Fruit fly (Drosophila melanogaster): ENCODE results near the gene Octbeta1R.
A peak's percentile ranks its signal among the peaks of the same experiment; 100 is the strongest.

Octbeta1R gene

DNA sequence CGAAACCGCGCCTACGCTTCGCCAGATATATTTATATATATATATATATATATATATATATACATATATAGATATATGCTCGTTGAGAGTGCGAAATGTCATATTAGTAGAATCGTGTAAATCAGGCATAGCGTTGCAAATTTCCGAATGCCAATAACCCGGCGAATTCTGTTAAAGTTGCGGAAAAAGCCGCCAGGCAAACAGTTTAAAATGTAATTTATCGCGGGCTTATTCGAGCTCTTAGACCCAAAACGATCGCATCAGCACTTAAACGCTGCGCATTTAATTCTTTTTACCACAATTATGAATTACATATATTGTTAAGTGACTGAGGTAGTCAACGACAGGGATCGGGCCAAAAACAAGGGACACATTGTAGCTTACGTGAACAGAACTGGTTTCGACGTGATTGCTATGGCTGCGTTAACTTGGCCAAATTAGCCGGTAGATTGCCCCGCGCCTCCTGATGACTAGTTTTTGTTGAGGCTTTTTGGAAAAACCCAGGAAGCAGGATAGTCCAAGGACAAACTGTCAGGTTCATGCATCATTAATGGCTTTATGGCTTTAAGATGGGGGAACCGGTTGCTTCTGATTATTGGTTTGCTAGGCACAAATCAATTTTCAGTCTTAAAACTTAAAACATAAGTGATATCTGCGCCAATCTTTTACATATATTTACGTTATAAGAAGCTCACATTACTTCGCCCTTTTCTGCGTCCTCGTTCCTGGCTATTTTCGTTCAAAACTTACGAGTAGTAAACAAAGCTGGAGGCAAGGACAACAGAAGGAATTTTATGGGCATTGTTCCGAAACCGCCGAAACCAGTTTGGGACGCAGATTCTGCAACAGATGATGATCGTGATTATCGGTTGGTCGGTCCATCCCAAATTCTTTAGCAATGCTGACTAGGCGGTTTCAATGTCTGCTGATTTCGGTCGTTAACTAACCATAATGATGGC, 37.2 kb downstream of the Octbeta1R start:
- no peak for TF ChIP-seq Dif (GFP tag; optimal IDR thresholded peaks at IDR 0.05; ENCODE audit: partially characterized antibody)
- no peak for TF ChIP-seq Myc (optimal IDR thresholded peaks at IDR 0.05)
- TF ChIP-seq psq (GFP tag; optimal IDR thresholded peaks at IDR 0.05), result peak; percentile 4
- no peak for TF ChIP-seq dmrt93B (GFP tag; optimal IDR thresholded peaks at IDR 0.05)
- TF ChIP-seq fru (GFP tag; optimal IDR thresholded peaks at IDR 0.05), result peak; percentile 58
- no peak for TF ChIP-seq brk (GFP tag; optimal IDR thresholded peaks at IDR 0.05)
- no peak for TF ChIP-seq CrebA (GFP tag; optimal IDR thresholded peaks at IDR 0.05; ENCODE audit: borderline replicate concordance)

DNA sequence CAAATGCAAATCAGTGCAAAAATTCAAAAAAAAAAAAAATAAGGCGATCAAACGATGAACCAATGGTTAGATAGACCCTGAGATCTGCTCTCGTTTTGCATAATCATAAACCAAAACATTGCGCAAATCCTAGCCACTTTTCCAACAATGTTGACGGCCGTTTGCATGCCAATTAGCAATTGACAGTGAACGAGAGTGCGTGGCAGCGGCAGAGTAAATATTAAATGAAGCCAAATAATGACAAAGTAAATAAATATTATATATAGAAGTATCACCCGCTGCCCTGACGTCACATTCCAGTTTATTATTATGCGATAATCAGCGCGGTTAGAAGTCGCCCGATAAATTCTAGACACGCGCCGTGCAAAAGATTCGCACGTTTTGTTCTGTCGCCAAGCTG, 38.9 kb downstream of the Octbeta1R start:
- TF ChIP-seq psq (GFP tag; optimal IDR thresholded peaks at IDR 0.05) (no peak), Hr83 (GFP tag; optimal IDR thresholded peaks at IDR 0.05; ENCODE audit: poor library complexity, severe bottlenecking) (no peak), CG32264 (GFP tag; optimal IDR thresholded peaks at IDR 0.05) (no peak), Dfd (GFP tag; optimal IDR thresholded peaks at IDR 0.05) (no peak), CrebA (GFP tag; optimal IDR thresholded peaks at IDR 0.05; ENCODE audit: borderline replicate concordance) (no peak), Vsx2 (GFP tag; optimal IDR thresholded peaks at IDR 0.05; ENCODE audit: partially characterized antibody) (no peak), Dif (GFP tag; optimal IDR thresholded peaks at IDR 0.05; ENCODE audit: partially characterized antibody) (no peak), Abd-B (GFP tag; optimal IDR thresholded peaks at IDR 0.05) (no peak)

DNA sequence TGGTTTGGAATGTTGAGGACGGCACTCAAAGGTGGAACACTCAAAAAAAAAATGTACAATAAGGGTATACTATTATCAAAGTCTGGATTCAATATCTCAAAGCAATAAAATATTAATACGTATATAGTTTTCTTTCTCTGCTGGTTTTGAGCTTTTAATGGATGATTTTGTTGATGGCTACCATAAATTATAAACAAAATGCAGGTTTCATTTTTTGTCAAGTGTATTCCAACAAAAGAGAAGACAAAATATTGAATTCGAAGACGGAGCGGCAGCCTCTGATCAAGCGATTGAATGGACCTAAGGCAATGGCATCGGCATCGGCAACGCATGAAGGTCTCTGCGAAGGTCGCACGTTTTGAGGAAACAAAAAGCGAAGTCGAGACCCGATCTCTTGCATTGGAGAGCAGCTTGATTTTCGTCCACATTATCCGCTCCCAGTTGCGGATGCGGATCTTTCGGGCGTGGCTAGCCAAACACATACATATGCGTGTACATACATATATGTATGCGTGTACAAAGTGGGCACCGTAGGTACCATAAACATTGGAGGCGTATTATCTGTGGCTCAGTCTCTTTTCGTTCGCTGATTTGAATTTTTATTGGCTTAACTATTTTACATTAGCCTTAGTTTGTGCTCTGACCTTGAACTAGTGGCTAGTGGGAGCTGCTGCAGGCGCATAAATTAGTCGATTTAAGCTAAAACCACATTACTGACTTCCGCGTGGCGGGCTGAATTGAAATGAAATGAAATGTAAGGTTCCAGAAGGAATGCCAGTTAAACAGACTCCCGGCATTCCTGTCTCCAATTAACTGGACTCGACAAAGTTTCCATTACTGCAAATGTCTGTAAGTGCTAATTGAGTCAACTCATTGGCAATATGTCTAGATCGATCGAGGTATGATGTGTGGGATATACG, 39.7 kb downstream of the Octbeta1R start:
- peak in 1 of 2 experiments; percentile 59 for TF ChIP-seq foxo (GFP tag; optimal IDR thresholded peaks at IDR 0.05)
- no peak for TF ChIP-seq Jra (GFP tag; optimal IDR thresholded peaks at IDR 0.05)
- peak; percentile 53 for TF ChIP-seq OdsH (GFP tag; optimal IDR thresholded peaks at IDR 0.05)
- TF ChIP-seq rgr (GFP tag; optimal IDR thresholded peaks at IDR 0.05), result peak; percentile 60
- TF ChIP-seq Hnf4 (GFP tag; optimal IDR thresholded peaks at IDR 0.05), result peak; percentile 41
- no peak for TF ChIP-seq lola (GFP tag; optimal IDR thresholded peaks at IDR 0.05)
- no peak for TF ChIP-seq Vsx2 (GFP tag; optimal IDR thresholded peaks at IDR 0.05; ENCODE audit: partially characterized antibody)
- no peak for TF ChIP-seq jim (GFP tag; optimal IDR thresholded peaks at IDR 0.05)
- peak; percentile 72 for TF ChIP-seq h (GFP tag; optimal IDR thresholded peaks at IDR 0.05)
- TF ChIP-seq CG9705 (GFP tag; optimal IDR thresholded peaks at IDR 0.05), result no peak
- no peak for TF ChIP-seq Mio (GFP tag; optimal IDR thresholded peaks at IDR 0.05)
- no peak for TF ChIP-seq Rel (GFP tag; optimal IDR thresholded peaks at IDR 0.05)
- TF ChIP-seq Rel (tag; optimal IDR thresholded peaks at IDR 0.05), result no peak
- TF ChIP-seq Abd-B (GFP tag; optimal IDR thresholded peaks at IDR 0.05), result no peak
- TF ChIP-seq N (GFP tag; optimal IDR thresholded peaks at IDR 0.05), result no peak
- peak; percentile 15 for TF ChIP-seq woc (GFP tag; optimal IDR thresholded peaks at IDR 0.05)
- peak; percentile 9 for TF ChIP-seq Sp1 (GFP tag; optimal IDR thresholded peaks at IDR 0.05)
- no peak for TF ChIP-seq usp (GFP tag; optimal IDR thresholded peaks at IDR 0.05)
- TF ChIP-seq ey (GFP tag; optimal IDR thresholded peaks at IDR 0.05), result peak; percentile 61
- no peak for TF ChIP-seq dmrt93B (GFP tag; optimal IDR thresholded peaks at IDR 0.05)
- no peak for TF ChIP-seq Hr83 (GFP tag; optimal IDR thresholded peaks at IDR 0.05; ENCODE audit: poor library complexity, severe bottlenecking)
- TF ChIP-seq fru (GFP tag; optimal IDR thresholded peaks at IDR 0.05), result peak; percentile 66
- no peak for TF ChIP-seq CG32264 (GFP tag; optimal IDR thresholded peaks at IDR 0.05)
- no peak for TF ChIP-seq pan (optimal IDR thresholded peaks at IDR 0.05)
- TF ChIP-seq Dif (GFP tag; optimal IDR thresholded peaks at IDR 0.05; ENCODE audit: partially characterized antibody), result no peak
- TF ChIP-seq Hr78 (GFP tag; optimal IDR thresholded peaks at IDR 0.05), result no peak
- TF ChIP-seq Dfd (GFP tag; optimal IDR thresholded peaks at IDR 0.05), result no peak
- TF ChIP-seq tai (GFP tag; optimal IDR thresholded peaks at IDR 0.05), result no peak
- TF ChIP-seq dsf (GFP tag; optimal IDR thresholded peaks at IDR 0.05; ENCODE audit: borderline replicate concordance), result no peak
- peak; percentile 5 for TF ChIP-seq sage (GFP tag; optimal IDR thresholded peaks at IDR 0.05)
- no peak for TF ChIP-seq GATAd (GFP tag; optimal IDR thresholded peaks at IDR 0.05)
- TF ChIP-seq Myc (optimal IDR thresholded peaks at IDR 0.05), result no peak
- TF ChIP-seq dl (GFP tag; optimal IDR thresholded peaks at IDR 0.05; ENCODE audit: insufficient read depth in 1 of 2, partially characterized antibody in 2 of 2), result no peak
- peak; percentile 51 for TF ChIP-seq psq (GFP tag; optimal IDR thresholded peaks at IDR 0.05)
- peak; percentile 37 for TF ChIP-seq brk (GFP tag; optimal IDR thresholded peaks at IDR 0.05)
- peak; percentile 38 for TF ChIP-seq br (GFP tag; optimal IDR thresholded peaks at IDR 0.05)
- no peak for TF ChIP-seq CrebA (GFP tag; optimal IDR thresholded peaks at IDR 0.05; ENCODE audit: borderline replicate concordance)
- TF ChIP-seq sv (GFP tag; optimal IDR thresholded peaks at IDR 0.05), result no peak
- TF ChIP-seq HLH106 (tag; optimal IDR thresholded peaks at IDR 0.05), result peak; percentile 31

Measured in whole organism, wandering third instar larva.